Worm (Caenorhabditis elegans) whole organism, mixed stage, embryonic: ENCODE measurements around the gene ZK896.4.

ENCODE experiments used
- bed-3 ChIP-seq: fragments of 200-800 bp; sonication (Bioruptor generic); optimal IDR thresholded peaks from 3 replicates; lab custom pipeline; 2018; ENCODE audit warnings: mild to moderate bottlenecking, missing genetic modification characterization, moderate library complexity, missing compliant biosample characterization
- blmp-1 ChIP-seq: fragments of 150-350 bp; optimal IDR thresholded peaks from 2 replicates; lab custom pipeline; 2014; ENCODE audit warnings: missing biosample characterization, missing genetic modification characterization
- ceh-39 ChIP-seq: fragments of 150-350 bp; optimal IDR thresholded peaks from 2 replicates; lab custom pipeline; 2014; ENCODE audit warnings: missing biosample characterization, missing genetic modification characterization
- ceh-43 ChIP-seq: fragments of 200-800 bp; sonication (Bioruptor generic); optimal IDR thresholded peaks from 2 replicates; lab custom pipeline; 2018; ENCODE audit warnings: mild to moderate bottlenecking, missing genetic modification characterization, moderate library complexity, missing compliant biosample characterization
- cnd-1 ChIP-seq: fragments of 200-800 bp; sonication (Bioruptor generic); optimal IDR thresholded peaks from 2 replicates; lab custom pipeline; 2018; ENCODE audit warnings: mild to moderate bottlenecking, missing genetic modification characterization, missing compliant biosample characterization
- drap-1 ChIP-seq: fragments of 200-800 bp; sonication (Bioruptor generic); optimal IDR thresholded peaks from 3 replicates; lab custom pipeline; 2018; ENCODE audit warnings: mild to moderate bottlenecking, missing genetic modification characterization, missing compliant biosample characterization
- elt-1 ChIP-seq: sonication (generic microtip); optimal IDR thresholded peaks from 2 replicates; lab custom pipeline; 2017; ENCODE audit warnings: missing genetic modification characterization, mild to moderate bottlenecking, missing compliant biosample characterization, antibody characterized with exemption, moderate library complexity, borderline replicate concordance; ENCODE audit not compliant: insufficient read depth
- elt-3 ChIP-seq: fragments of 150-350 bp; optimal IDR thresholded peaks from 2 replicates; lab custom pipeline; 2014; ENCODE audit warnings: missing biosample characterization, missing genetic modification characterization
- flh-1 ChIP-seq: fragments of 200-800 bp; sonication (Bioruptor generic); optimal IDR thresholded peaks from 2 replicates; lab custom pipeline; 2018; ENCODE audit warnings: mild to moderate bottlenecking, missing genetic modification characterization, moderate library complexity, missing compliant biosample characterization
- ham-2 ChIP-seq: fragments of 200-800 bp; sonication (Bioruptor generic); optimal IDR thresholded peaks from 2 replicates; lab custom pipeline; 2018; ENCODE audit warnings: mild to moderate bottlenecking, missing genetic modification characterization, missing compliant biosample characterization
- hlh-1 ChIP-seq: fragments of 150-350 bp; optimal IDR thresholded peaks from 2 replicates; lab custom pipeline; 2014; ENCODE audit warnings: missing biosample characterization, missing genetic modification reagents, missing genetic modification characterization
- lin-32 ChIP-seq: fragments of 200-800 bp; sonication (Bioruptor generic); optimal IDR thresholded peaks from 2 replicates; lab custom pipeline; 2018; ENCODE audit warnings: mild to moderate bottlenecking, missing genetic modification characterization, missing compliant biosample characterization
- lsy-2 ChIP-seq: fragments of 150-350 bp; optimal IDR thresholded peaks from 2 replicates; lab custom pipeline; 2014; ENCODE audit warnings: missing biosample characterization, missing genetic modification characterization
- mab-5 ChIP-seq: fragments of 150-350 bp; optimal IDR thresholded peaks from 2 replicates; lab custom pipeline; 2014; ENCODE audit warnings: missing biosample characterization, missing genetic modification characterization
- mep-1 ChIP-seq: fragments of 150-350 bp; optimal IDR thresholded peaks from 2 replicates; lab custom pipeline; 2017; ENCODE audit warnings: missing biosample characterization, missing genetic modification reagents, missing genetic modification characterization, inconsistent platforms
- mls-2 ChIP-seq: sonication (generic microtip); optimal IDR thresholded peaks from 2 replicates; lab custom pipeline; 2016; ENCODE audit warnings: mild to moderate bottlenecking, missing genetic modification characterization, moderate library complexity, missing compliant biosample characterization
- nhr-12 ChIP-seq: fragments of 150-350 bp; optimal IDR thresholded peaks from 2 replicates; lab custom pipeline; 2014; ENCODE audit warnings: missing biosample characterization, missing genetic modification characterization
- nhr-2 ChIP-seq: fragments of 150-350 bp; optimal IDR thresholded peaks from 2 replicates; lab custom pipeline; 2014; ENCODE audit warnings: missing biosample characterization, missing genetic modification characterization
- nhr-237 ChIP-seq: fragments of 150-350 bp; optimal IDR thresholded peaks from 2 replicates; lab custom pipeline; 2014; ENCODE audit warnings: missing biosample characterization, missing genetic modification characterization
- nhr-28 ChIP-seq: fragments of 150-350 bp; optimal IDR thresholded peaks from 2 replicates; lab custom pipeline; 2014; ENCODE audit warnings: missing biosample characterization, missing genetic modification characterization
- sem-2 ChIP-seq: fragments of 200-800 bp; sonication (Bioruptor generic); optimal IDR thresholded peaks from 2 replicates; lab custom pipeline; 2018; ENCODE audit warnings: mild to moderate bottlenecking, missing genetic modification characterization, missing compliant biosample characterization
- snpc-4 ChIP-seq: fragments of 150-350 bp; optimal IDR thresholded peaks from 2 replicates; lab custom pipeline; 2014; ENCODE audit warnings: missing biosample characterization, missing genetic modification characterization
- sptf-1 ChIP-seq: sonication (generic microtip); optimal IDR thresholded peaks from 2 replicates; lab custom pipeline; 2017; ENCODE audit warnings: mild to moderate bottlenecking, missing genetic modification characterization, moderate library complexity, missing compliant biosample characterization
- tbx-8 ChIP-seq: fragments of 200-800 bp; sonication (Bioruptor generic); optimal IDR thresholded peaks from 2 replicates; lab custom pipeline; 2018; ENCODE audit warnings: mild to moderate bottlenecking, missing genetic modification characterization, moderate library complexity, missing compliant biosample characterization
- unc-120 ChIP-seq: sonication (generic microtip); optimal IDR thresholded peaks from 2 replicates; lab custom pipeline; 2017; ENCODE audit warnings: missing genetic modification characterization, missing compliant biosample characterization; ENCODE audit not compliant: poor library complexity, severe bottlenecking
- unc-39 ChIP-seq: fragments of 150-350 bp; optimal IDR thresholded peaks from 2 replicates; lab custom pipeline; 2014; ENCODE audit warnings: missing biosample characterization, missing genetic modification characterization
- unc-62 ChIP-seq: fragments of 150-350 bp; optimal IDR thresholded peaks from 2 replicates; lab custom pipeline; 2014; ENCODE audit warnings: missing biosample characterization, missing genetic modification reagents, missing genetic modification characterization
- zip-8 ChIP-seq: fragments of 150-350 bp; optimal IDR thresholded peaks from 2 replicates; lab custom pipeline; 2014; ENCODE audit warnings: missing biosample characterization, missing genetic modification characterization

The ZK896.4 gene

ce11 chrIV:12897146-12897545 is 14.1 kb upstream of the ZK896.4 start:
- TF ChIP-seq mab-5 (tag; lab: Kevin White, UChicago) (no peak), ceh-43 (GFP tag; lab: Kevin White, UChicago) (no peak), lin-32 (no peak), nhr-12 (tag; lab: Kevin White, UChicago) (no peak), nhr-237 (tag; lab: Kevin White, UChicago) (no peak), ham-2 (GFP tag; lab: Kevin White, UChicago) (no peak), tbx-8 (GFP tag; lab: Kevin White, UChicago) (no peak), blmp-1 (tag; lab: Kevin White, UChicago) (no peak), mls-2 (tag; lab: Kevin White, UChicago) (no peak), elt-3 (tag; lab: Kevin White, UChicago) (no peak)

- TF ChIP-seq mab-5 (tag; lab: Kevin White, UChicago) (no peak), unc-62 (GFP tag; lab: Kevin White, UChicago) (no peak), drap-1 (no peak), ceh-39 (no peak), bed-3 (GFP tag; lab: Kevin White, UChicago) (no peak), elt-1 (tag; lab: Kevin White, UChicago) (no peak), lsy-2 (tag; lab: Kevin White, UChicago) (no peak), flh-1 (GFP tag; lab: Kevin White, UChicago) (no peak), ceh-43 (GFP tag; lab: Kevin White, UChicago) (no peak), sptf-1 (tag; lab: Kevin White, UChicago) (no peak), nhr-2 (tag; lab: Kevin White, UChicago) (no peak), snpc-4 (tag; lab: Kevin White, UChicago) (no peak), mls-2 (tag; lab: Kevin White, UChicago) (no peak), unc-120 (tag; lab: Kevin White, UChicago) (no peak), cnd-1 (tag; lab: Kevin White, UChicago) (no peak), mep-1 (no peak), zip-8 (tag; lab: Kevin White, UChicago) (no peak)
Observed at ce11 chrIV:12896371-12896882, 13.3 kb upstream of the ZK896.4 start, which contains the start of gene K08D8.7. Gene K08D8.7, plus strand, starts transcription at chrIV:12896832.

- no peak for TF ChIP-seq elt-3 (tag; lab: Kevin White, UChicago)
- TF ChIP-seq cnd-1 (tag; lab: Kevin White, UChicago): no peak
- TF ChIP-seq ceh-43 (GFP tag; lab: Kevin White, UChicago): no peak
- no peak for TF ChIP-seq unc-62 (GFP tag; lab: Kevin White, UChicago)
- TF ChIP-seq snpc-4 (tag; lab: Kevin White, UChicago): no peak
- TF ChIP-seq nhr-28: no peak
- no peak for TF ChIP-seq tbx-8 (GFP tag; lab: Kevin White, UChicago)
- no peak for TF ChIP-seq flh-1 (GFP tag; lab: Kevin White, UChicago)
- TF ChIP-seq nhr-2 (tag; lab: Kevin White, UChicago): no peak
- no peak for TF ChIP-seq mab-5 (tag; lab: Kevin White, UChicago)
- TF ChIP-seq hlh-1 (tag; lab: Kevin White, UChicago): no peak
- no peak for TF ChIP-seq drap-1
- no peak for TF ChIP-seq lin-32
- no peak for TF ChIP-seq sem-2 (GFP tag; lab: Kevin White, UChicago)
- TF ChIP-seq lsy-2 (tag; lab: Kevin White, UChicago): no peak
- TF ChIP-seq nhr-12 (tag; lab: Kevin White, UChicago): no peak
- TF ChIP-seq zip-8 (tag; lab: Kevin White, UChicago): no peak
- TF ChIP-seq blmp-1 (tag; lab: Kevin White, UChicago): no peak
- TF ChIP-seq, all 35 proteins: peak for 0
Observed at ce11 chrIV:12894996-12895395, 11.9 kb upstream of the ZK896.4 start, which contains the start of gene K08D8.11. Gene K08D8.11, plus strand, starts transcription at chrIV:12895296.

DNA sequence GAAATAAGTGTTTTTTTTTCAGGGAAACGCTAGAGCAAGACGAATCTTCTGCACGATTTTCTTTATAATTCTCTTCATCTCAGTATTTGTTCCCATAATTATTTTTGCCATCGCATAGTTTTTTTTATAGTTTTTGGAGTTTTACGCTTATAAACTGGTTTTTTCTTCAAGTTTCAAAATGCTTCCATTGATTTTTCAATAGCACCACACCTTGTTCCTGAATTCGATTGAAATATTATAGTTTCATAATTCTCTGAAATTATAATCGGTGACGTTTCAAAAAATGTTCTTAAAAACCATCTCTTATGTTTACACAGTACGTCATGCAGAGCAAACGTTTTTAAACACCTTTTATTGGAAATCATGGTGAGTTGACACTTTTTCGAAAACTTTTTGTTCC is 10.1 kb upstream of the ZK896.4 start, which contains the start of gene K08D8.12:
TSS of gene K08D8.12 (plus strand) at position 301 of the 400 bp plus-strand sequence.
- no peak for TF ChIP-seq elt-1 (tag; lab: Kevin White, UChicago)
- TF ChIP-seq lsy-2 (tag; lab: Kevin White, UChicago): no peak
- TF ChIP-seq sptf-1 (tag; lab: Kevin White, UChicago): no peak
- no peak for TF ChIP-seq sem-2 (GFP tag; lab: Kevin White, UChicago)
- TF ChIP-seq unc-39 (tag; lab: Kevin White, UChicago): no peak
- TF ChIP-seq snpc-4 (tag; lab: Kevin White, UChicago): no peak

DNA sequence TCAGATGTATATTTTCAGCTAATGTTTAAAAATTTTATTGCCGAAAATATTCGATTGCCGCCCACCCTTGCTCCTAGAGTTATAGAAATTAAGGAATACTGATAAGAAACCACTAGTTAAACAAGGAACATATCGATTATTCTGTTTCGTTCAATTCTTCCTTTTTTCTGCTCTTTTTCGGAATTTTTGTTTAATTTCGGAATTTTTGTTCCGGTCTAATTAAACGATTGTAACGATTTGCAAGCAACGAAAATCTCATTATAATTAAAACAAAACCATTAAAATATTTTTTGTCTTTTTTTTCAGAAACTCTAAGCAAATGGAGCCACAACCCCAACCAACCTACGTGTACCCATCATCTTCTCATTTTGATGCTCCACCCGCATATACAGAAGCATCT is 9.1 kb upstream of the ZK896.4 start, which contains the start of gene K08D8.1:
TSS of gene K08D8.1 (plus strand) at position 301 of the 400 bp plus-strand sequence.
- TF ChIP-seq ceh-39 (no peak), mab-5 (tag; lab: Kevin White, UChicago) (no peak)
